Worm (Caenorhabditis elegans): ENCODE results near the gene ZK1240.6.
"Not testable (repeated sequence)": the region's sequence is repeated elsewhere in the genome, so short reads cannot be mapped to it uniquely, and the experiment has no call there.

ZK1240.6 gene

DNA sequence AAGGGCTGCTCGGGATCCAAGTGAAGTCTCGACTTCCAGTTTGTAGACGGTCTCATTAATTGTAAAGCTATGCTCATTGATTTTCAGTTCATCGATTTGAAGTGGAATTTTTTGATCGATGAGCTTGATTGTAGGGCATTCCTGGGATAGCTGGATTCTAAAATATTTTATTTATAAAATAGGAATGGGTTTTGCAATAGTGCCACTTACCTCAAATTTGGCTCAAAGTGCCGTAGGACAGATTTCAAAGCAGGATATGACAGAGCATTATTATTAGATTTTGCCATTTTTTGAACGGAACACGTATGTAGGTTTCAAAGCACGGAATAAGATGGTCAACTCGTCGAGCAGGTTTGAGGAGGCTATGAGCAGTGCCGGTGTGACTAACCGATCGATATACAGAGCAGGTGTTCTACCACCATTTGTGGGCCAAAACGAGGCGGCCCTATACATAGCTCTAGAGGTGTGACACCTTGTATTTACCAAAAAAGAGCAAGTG lies 26.8 kb downstream of the ZK1240.6 start, which contains the start of gene fbxc-25:
Gene fbxc-25 (minus strand): TSS at position 449 of the 499 bp plus-strand sequence.
- TF ChIP-seq hrde-1 (tag; optimal IDR thresholded peaks at IDR 0.05; ENCODE audit: borderline replicate concordance), result no peak
- TF ChIP-seq snpc-1.1 (tag; optimal IDR thresholded peaks at IDR 0.05; ENCODE audit: insufficient read depth), result no peak
- TF ChIP-seq ztf-28 (GFP tag; IDR thresholded peaks at IDR 0.05), result no peak
- no peak for TF ChIP-seq aptf-2 (GFP tag; conservative IDR thresholded peaks at IDR 0.05)
- no peak for TF ChIP-seq egl-18 (GFP tag; IDR thresholded peaks at IDR 0.05)
- TF ChIP-seq ceh-58 (GFP tag; IDR thresholded peaks at IDR 0.05), result no peak
- TF ChIP-seq ztf-26 (tag; optimal IDR thresholded peaks at IDR 0.05), result no peak

DNA sequence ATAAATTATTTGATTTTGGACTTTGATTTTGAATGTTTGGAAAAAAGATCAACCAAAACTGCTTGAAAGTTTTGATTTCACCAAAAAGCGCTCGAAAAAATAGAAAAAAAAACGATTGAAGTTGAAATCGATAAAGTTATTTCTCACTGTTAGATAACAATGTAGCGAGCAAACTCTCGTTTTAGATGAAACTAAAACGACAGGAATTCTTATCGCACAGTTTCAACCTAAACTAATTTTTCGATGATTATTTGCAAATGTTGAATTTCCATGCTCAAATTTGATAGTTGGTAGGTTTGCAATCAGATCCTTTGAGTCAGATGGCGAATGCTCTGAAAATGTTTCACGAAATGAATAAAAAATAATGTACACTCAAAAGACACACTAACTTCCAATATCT lies 30.2 kb downstream of the ZK1240.6 start:
- peak; percentile 48 for TF ChIP-seq nhr-80 (tag; optimal IDR thresholded peaks at IDR 0.05)
- TF ChIP-seq egl-18 (GFP tag; IDR thresholded peaks at IDR 0.05), result no peak
- no peak for TF ChIP-seq Y95B8A.8 (GFP tag; IDR thresholded peaks at IDR 0.05)

DNA sequence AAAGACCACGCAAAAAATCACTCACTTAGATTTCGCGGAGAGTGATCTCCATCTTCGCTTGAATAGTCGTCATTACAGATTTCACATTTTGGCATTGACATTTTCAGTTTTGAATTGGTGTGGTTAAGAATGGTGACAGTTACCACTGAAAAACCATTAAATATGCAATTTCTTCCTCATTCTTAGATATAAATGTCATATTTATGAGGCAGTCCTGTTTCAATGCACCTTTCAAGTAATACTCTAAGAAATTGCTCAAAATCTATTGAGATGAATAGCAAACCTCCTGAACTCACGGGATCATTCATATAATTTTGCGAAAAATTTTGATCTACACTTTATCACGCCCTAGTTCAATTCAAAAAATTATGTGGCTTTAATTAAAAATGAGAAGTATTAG lies 30.7 kb downstream of the ZK1240.6 start, which contains the start of gene K09F6.7:
Gene K09F6.7 (minus strand): TSS at position 101 of the 400 bp plus-strand sequence.
- TF ChIP-seq cebp-1 (GFP tag; IDR thresholded peaks at IDR 0.05) (no peak), cebp-1 (tag; optimal IDR thresholded peaks at IDR 0.05) (no peak), repo-1 (tag; optimal IDR thresholded peaks at IDR 0.05) (no peak)

DNA sequence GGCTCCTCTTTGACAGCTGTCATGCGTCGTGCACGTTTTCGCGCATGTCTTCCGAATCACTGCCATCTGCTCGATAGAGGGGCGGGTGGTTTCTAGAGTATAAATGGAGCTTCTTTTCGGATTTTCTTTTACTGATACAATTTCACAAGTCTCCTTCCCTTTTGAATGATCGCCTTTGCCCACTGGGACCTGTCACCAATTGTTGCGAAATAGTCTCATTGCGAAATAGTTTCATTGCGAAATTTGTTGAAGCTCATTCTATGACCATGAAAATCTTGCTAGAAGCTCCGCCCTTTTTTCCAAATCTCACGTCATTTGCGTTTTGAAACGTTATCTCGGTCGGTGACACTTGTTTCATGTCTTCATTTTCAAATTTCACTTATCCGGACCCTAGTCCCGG lies 33.3 kb downstream of the ZK1240.6 start:
- TF ChIP-seq cebp-1 (GFP tag; IDR thresholded peaks at IDR 0.05) (peak; percentile 94), cebp-1 (tag; optimal IDR thresholded peaks at IDR 0.05) (peak; percentile 99), lin-54 (GFP tag; optimal IDR thresholded peaks at IDR 0.05) (no peak), K12H6.12 (tag; optimal IDR thresholded peaks at IDR 0.05) (peak; percentile 18)

DNA sequence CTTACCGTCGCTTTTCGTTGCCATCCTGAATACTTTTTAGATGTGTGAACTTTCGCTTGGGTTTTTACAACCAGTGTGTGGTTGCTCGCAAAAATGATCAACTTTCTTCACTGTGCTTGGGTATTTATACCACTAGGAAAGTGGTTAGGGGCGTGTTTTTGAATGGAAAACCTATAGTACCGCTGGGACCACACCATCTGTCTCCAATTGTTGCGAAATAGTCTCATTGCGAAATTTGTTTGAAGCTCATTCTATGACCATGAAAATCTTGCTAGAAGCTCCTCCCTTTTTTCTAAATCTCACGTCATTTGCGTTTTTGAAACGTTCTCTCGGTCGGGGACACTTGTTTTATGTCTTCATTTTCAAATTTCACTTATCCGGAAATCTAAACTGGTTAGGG lies 33.9 kb downstream of the ZK1240.6 start, which contains the start of the genes K09F6.10 and K09F6.13:
Gene K09F6.10 (minus strand): TSS at position 86 of the 400 bp plus-strand sequence.
Gene K09F6.13 (plus strand): TSS at position 317 of the 400 bp plus-strand sequence.
- TF ChIP-seq cebp-1 (GFP tag; IDR thresholded peaks at IDR 0.05) (peak; percentile 80), cebp-1 (tag; optimal IDR thresholded peaks at IDR 0.05) (peak; percentile 91), madf-6 (GFP tag; IDR thresholded peaks at IDR 0.05) (no peak), nhr-90 (tag; optimal IDR thresholded peaks at IDR 0.05) (no peak), ceh-40 (GFP tag; IDR thresholded peaks at IDR 0.05) (no peak), somi-1 (GFP tag; optimal IDR thresholded peaks at IDR 0.05) (no peak), ama-1 (optimal IDR thresholded peaks at IDR 0.05) (no peak), ama-1 (GFP tag; optimal IDR thresholded peaks at IDR 0.05) (no peak), mcd-1 (GFP tag; IDR thresholded peaks at IDR 0.05) (no peak), K11D2.4 (GFP tag; IDR thresholded peaks at IDR 0.05) (no peak), him-1 (tag; optimal IDR thresholded peaks at IDR 0.05) (no peak)

DNA sequence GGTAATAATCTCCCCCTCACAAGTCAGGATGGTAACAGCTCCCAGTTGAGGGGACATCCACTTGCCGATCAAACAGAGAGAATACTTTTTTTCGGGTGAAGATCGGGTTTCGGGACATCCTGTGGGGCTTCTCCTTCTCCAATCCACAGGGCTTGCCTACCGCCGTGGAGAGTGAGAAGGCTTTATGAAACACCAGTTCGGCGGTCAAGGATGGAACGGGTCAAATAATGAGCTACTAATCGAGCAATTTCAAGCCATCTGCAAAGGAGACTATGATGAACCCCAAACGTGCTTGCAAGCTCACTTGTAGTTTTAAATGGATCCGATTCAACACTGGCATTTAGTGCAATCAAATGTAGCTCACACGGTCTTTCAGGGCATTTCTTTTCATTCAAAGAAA lies 38.0 kb downstream of the ZK1240.6 start:
- no peak for TF ChIP-seq lin-40 (tag; optimal IDR thresholded peaks at IDR 0.05)
- TF ChIP-seq zfh-2 (GFP tag; conservative IDR thresholded peaks at IDR 0.05), result 0 out of 2 replicates have a peak, but pooled peaks have one; percentile 26
- TF ChIP-seq F22D6.2 (tag; optimal IDR thresholded peaks at IDR 0.05), result no peak

DNA sequence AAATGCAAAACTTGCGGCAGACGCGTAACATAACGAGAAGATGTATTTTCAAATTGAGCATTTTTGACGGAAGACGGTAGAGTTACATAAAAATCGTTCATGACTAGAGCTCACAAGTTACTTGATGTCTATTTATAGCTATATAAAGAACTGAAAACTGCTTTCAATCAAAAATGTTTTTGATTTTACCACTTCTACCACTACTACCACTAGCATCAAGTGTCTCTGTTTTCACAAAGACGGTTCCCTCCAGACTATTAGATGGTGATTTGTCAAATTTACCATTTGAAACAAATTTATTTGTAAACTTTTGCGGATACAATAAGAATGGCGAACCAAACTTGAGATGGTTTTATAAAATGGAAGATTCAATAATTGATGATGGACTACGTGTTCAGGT lies 40.1 kb downstream of the ZK1240.6 start, which contains the start of gene K09F6.9:
Gene K09F6.9 (minus strand): TSS at position 101 of the 400 bp plus-strand sequence.
- TF ChIP-seq lin-54 (GFP tag; optimal IDR thresholded peaks at IDR 0.05); Y56A3A.18 (GFP tag; IDR thresholded peaks at IDR 0.05); nhr-90 (tag; optimal IDR thresholded peaks at IDR 0.05): not testable (repeated sequence)
